Worm (Caenorhabditis elegans) whole organism, early embryonic: ENCODE measurements around the gene emc-5.

ENCODE experiments used
- F13C5.2 ChIP-seq: sonication (generic microtip); optimal IDR thresholded peaks from 2 replicates; lab custom pipeline; 2017; ENCODE audit warnings: mild to moderate bottlenecking, missing genetic modification characterization, inconsistent platforms, missing compliant biosample characterization
- ama-1 ChIP-seq: fragments of 150-350 bp; optimal IDR thresholded peaks from 2 replicates; lab custom pipeline; 2014

DNA sequence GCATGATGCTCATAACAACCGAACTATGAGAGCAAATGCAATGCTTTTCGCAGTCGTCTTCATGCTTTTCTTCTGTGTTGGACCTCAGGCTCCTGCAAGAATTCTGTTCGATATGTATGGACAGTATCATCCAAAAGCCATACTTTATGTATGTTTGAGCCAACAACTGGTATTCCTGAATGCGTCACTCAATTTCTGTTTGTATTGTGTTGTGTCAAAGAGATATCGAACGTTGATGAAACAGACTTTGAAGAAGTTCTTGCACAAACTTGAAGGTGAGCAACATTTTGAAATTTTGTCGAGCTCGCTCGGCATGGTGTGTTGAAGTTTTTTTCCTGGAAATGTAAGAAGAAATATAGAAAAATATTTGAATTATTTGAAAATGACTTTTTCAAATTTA, 16.3 kb downstream of the emc-5 start:
- no peak for TF ChIP-seq ama-1
- no peak for TF ChIP-seq F13C5.2 (tag; lab: Kevin White, UChicago)
